Fruit fly (Drosophila melanogaster): ENCODE data around the gene VhaAC39-2.
A peak's percentile ranks its signal among the peaks of the same experiment; 100 is the strongest.

VhaAC39-2 gene

DNA sequence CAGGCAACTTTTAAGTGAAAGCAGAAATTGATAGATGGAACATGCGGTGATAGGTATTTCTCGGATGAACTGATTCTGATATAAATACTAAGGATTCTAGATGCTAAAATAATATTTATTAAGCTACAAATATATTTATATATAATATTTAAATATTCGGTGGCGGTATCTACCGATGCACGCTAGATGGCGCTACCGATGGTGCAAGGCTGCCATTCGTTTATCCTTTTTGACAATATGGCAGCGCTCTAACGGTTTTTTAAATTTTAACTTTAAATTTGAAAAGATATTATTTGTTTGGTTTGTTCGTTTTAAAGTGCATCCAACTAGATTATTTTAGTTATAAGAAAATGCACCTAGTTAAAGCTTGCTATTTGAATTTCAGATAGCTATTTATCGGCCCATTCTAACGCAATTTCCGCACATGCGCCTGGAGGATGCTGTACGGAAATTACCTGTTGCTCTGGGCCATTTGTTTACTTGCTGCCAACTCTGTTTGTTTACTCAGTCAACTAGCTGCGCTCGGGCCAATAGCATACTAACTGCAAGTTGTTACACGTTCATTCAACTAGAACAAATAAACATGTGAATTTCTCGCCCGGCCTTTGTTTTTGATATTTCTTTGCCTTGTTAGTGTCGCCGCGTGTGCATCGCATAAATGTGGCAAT, at the start of gene VhaAC39-2 (continued):
- TF ChIP-seq CG6689 (GFP tag; IDR thresholded peaks at IDR 0.05) (no peak), CG2116 (GFP tag; optimal IDR thresholded peaks at IDR 0.05) (peak; percentile 42), CG3847 (GFP tag; IDR thresholded peaks at IDR 0.05) (peak; percentile 48), CG17829 (tag; optimal IDR thresholded peaks at IDR 0.05) (peak; percentile 10), CG8765 (GFP tag; IDR thresholded peaks at IDR 0.05) (no peak), CG15514 (GFP tag; optimal IDR thresholded peaks at IDR 0.05) (peak; percentile 6), tll (GFP tag; optimal IDR thresholded peaks at IDR 0.05) (peak in 1 of 2 experiments; percentile 60), ash1 (GFP tag; optimal IDR thresholded peaks at IDR 0.05) (no peak), CG10366 (GFP tag; IDR thresholded peaks at IDR 0.05) (0 out of 2 replicates have a peak, but pooled peaks have one; percentile 10), E2f2 (GFP tag; IDR thresholded peaks at IDR 0.05) (peak; percentile 68), CG8359 (GFP tag; optimal IDR thresholded peaks at IDR 0.05; ENCODE audit: borderline replicate concordance) (no peak), Jarid2 (GFP tag; optimal IDR thresholded peaks at IDR 0.05) (peak; percentile 12), slbo (GFP tag; IDR thresholded peaks at IDR 0.05) (peak; percentile 55), insv (GFP tag; optimal IDR thresholded peaks at IDR 0.05) (peak in 1 of 2 experiments; percentile 3), Chrac-16 (GFP tag; optimal IDR thresholded peaks at IDR 0.05) (peak; percentile 6), CG10979 (tag; optimal IDR thresholded peaks at IDR 0.05) (peak; percentile 52), pan (optimal IDR thresholded peaks at IDR 0.05) (no peak), pan (GFP tag; optimal IDR thresholded peaks at IDR 0.05 in 1 of 2, IDR thresholded peaks at IDR 0.05 in 1 of 2) (no peak), Hmr (GFP tag; optimal IDR thresholded peaks at IDR 0.05) (peak; percentile 24)

- TF ChIP-seq pita (GFP tag; optimal IDR thresholded peaks at IDR 0.05) (no peak), hth (optimal IDR thresholded peaks at IDR 0.05) (no peak), Atf3 (GFP tag; optimal IDR thresholded peaks at IDR 0.05) (no peak), CG17186 (GFP tag; optimal IDR thresholded peaks at IDR 0.05) (no peak), CkIIα-i1 (GFP tag; IDR thresholded peaks at IDR 0.05) (no peak), trh (GFP tag; optimal IDR thresholded peaks at IDR 0.05) (no peak), Nf-YC (tag; optimal IDR thresholded peaks at IDR 0.05) (peak; percentile 76), phol (tag; optimal IDR thresholded peaks at IDR 0.05) (peak; percentile 40), CG12391 (tag; optimal IDR thresholded peaks at IDR 0.05) (no peak), Spps (tag; optimal IDR thresholded peaks at IDR 0.05) (no peak), CG6654 (GFP tag; optimal IDR thresholded peaks at IDR 0.05) (no peak), dpn (GFP tag; optimal IDR thresholded peaks at IDR 0.05) (no peak), Hr39 (optimal IDR thresholded peaks at IDR 0.05) (no peak), seq (GFP tag; IDR thresholded peaks at IDR 0.05) (peak; percentile 76; the same call in 1 of the 2 replicates), CG6254 (GFP tag; optimal IDR thresholded peaks at IDR 0.05) (no peak), CG13775 (GFP tag; optimal IDR thresholded peaks at IDR 0.05) (no peak), tgo (GFP tag; IDR thresholded peaks at IDR 0.05) (no peak), tll (GFP tag; optimal IDR thresholded peaks at IDR 0.05) (no peak), lmd (GFP tag; IDR thresholded peaks at IDR 0.05) (no peak), kni (GFP tag; optimal IDR thresholded peaks at IDR 0.05) (no peak), gcm2 (GFP tag; optimal IDR thresholded peaks at IDR 0.05) (no peak), cg (GFP tag; optimal IDR thresholded peaks at IDR 0.05) (peak; percentile 40), Sox100B (GFP tag; optimal IDR thresholded peaks at IDR 0.05) (no peak), CG8359 (GFP tag; optimal IDR thresholded peaks at IDR 0.05; ENCODE audit: borderline replicate concordance) (no peak), CG9437 (GFP tag; optimal IDR thresholded peaks at IDR 0.05) (no peak), CG14050 (GFP tag; IDR thresholded peaks at IDR 0.05) (no peak), CG7357 (GFP tag; IDR thresholded peaks at IDR 0.05) (no peak), CG11398 (GFP tag; optimal IDR thresholded peaks at IDR 0.05) (no peak), CG1792 (GFP tag; optimal IDR thresholded peaks at IDR 0.05) (no peak), CG18599 (GFP tag; optimal IDR thresholded peaks at IDR 0.05) (no peak), Nf-YB (GFP tag; optimal IDR thresholded peaks at IDR 0.05) (peak; percentile 71), CG18262 (tag; optimal IDR thresholded peaks at IDR 0.05) (no peak)
Measured at dm6 chr3R:23207254-23207653, 48.1 kb upstream of the VhaAC39-2 start.

Data from whole organism, embryonic.